Worm (Caenorhabditis elegans) whole organism, mixed stage, embryonic: Measurements from ENCODE around the gene taf-7.1.

ENCODE experiments used
- M03D4.4 ChIP-seq: sonication (generic microtip); optimal IDR thresholded peaks from 2 replicates; lab custom pipeline; 2017; ENCODE audit warnings: mild to moderate bottlenecking, missing genetic modification characterization, missing compliant biosample characterization
- bed-3 ChIP-seq: fragments of 200-800 bp; sonication (Bioruptor generic); optimal IDR thresholded peaks from 3 replicates; lab custom pipeline; 2018; ENCODE audit warnings: mild to moderate bottlenecking, missing genetic modification characterization, moderate library complexity, missing compliant biosample characterization
- blmp-1 ChIP-seq: fragments of 150-350 bp; optimal IDR thresholded peaks from 2 replicates; lab custom pipeline; 2014; ENCODE audit warnings: missing biosample characterization, missing genetic modification characterization
- ceh-43 ChIP-seq: fragments of 200-800 bp; sonication (Bioruptor generic); optimal IDR thresholded peaks from 2 replicates; lab custom pipeline; 2018; ENCODE audit warnings: mild to moderate bottlenecking, missing genetic modification characterization, moderate library complexity, missing compliant biosample characterization
- ceh-83 ChIP-seq: fragments of 200-800 bp; sonication (Bioruptor generic); optimal IDR thresholded peaks from 2 replicates; lab custom pipeline; 2018; ENCODE audit warnings: mild to moderate bottlenecking, missing genetic modification characterization, missing compliant biosample characterization
- ces-1 ChIP-seq: fragments of 150-350 bp; optimal IDR thresholded peaks from 2 replicates; lab custom pipeline; 2014; ENCODE audit warnings: missing biosample characterization, missing genetic modification reagents, missing genetic modification characterization
- cnd-1 ChIP-seq: fragments of 200-800 bp; sonication (Bioruptor generic); optimal IDR thresholded peaks from 2 replicates; lab custom pipeline; 2018; ENCODE audit warnings: mild to moderate bottlenecking, missing genetic modification characterization, missing compliant biosample characterization
- elt-1 ChIP-seq: sonication (generic microtip); optimal IDR thresholded peaks from 2 replicates; lab custom pipeline; 2017; ENCODE audit warnings: missing genetic modification characterization, mild to moderate bottlenecking, missing compliant biosample characterization, antibody characterized with exemption, moderate library complexity, borderline replicate concordance; ENCODE audit not compliant: insufficient read depth
- elt-3 ChIP-seq: fragments of 150-350 bp; optimal IDR thresholded peaks from 2 replicates; lab custom pipeline; 2014; ENCODE audit warnings: missing biosample characterization, missing genetic modification characterization
- flh-1 ChIP-seq: fragments of 200-800 bp; sonication (Bioruptor generic); optimal IDR thresholded peaks from 2 replicates; lab custom pipeline; 2018; ENCODE audit warnings: mild to moderate bottlenecking, missing genetic modification characterization, moderate library complexity, missing compliant biosample characterization
- ham-2 ChIP-seq: fragments of 200-800 bp; sonication (Bioruptor generic); optimal IDR thresholded peaks from 2 replicates; lab custom pipeline; 2018; ENCODE audit warnings: mild to moderate bottlenecking, missing genetic modification characterization, missing compliant biosample characterization
- hlh-1 ChIP-seq: fragments of 150-350 bp; optimal IDR thresholded peaks from 2 replicates; lab custom pipeline; 2014; ENCODE audit warnings: missing biosample characterization, missing genetic modification reagents, missing genetic modification characterization
- lsy-2 ChIP-seq: fragments of 150-350 bp; optimal IDR thresholded peaks from 2 replicates; lab custom pipeline; 2014; ENCODE audit warnings: missing biosample characterization, missing genetic modification characterization
- mep-1 ChIP-seq: fragments of 150-350 bp; optimal IDR thresholded peaks from 2 replicates; lab custom pipeline; 2017; ENCODE audit warnings: missing biosample characterization, missing genetic modification reagents, missing genetic modification characterization, inconsistent platforms
- mls-2 ChIP-seq: sonication (generic microtip); optimal IDR thresholded peaks from 2 replicates; lab custom pipeline; 2016; ENCODE audit warnings: mild to moderate bottlenecking, missing genetic modification characterization, moderate library complexity, missing compliant biosample characterization
- nhr-12 ChIP-seq: fragments of 150-350 bp; optimal IDR thresholded peaks from 2 replicates; lab custom pipeline; 2014; ENCODE audit warnings: missing biosample characterization, missing genetic modification characterization
- nhr-237 ChIP-seq: fragments of 150-350 bp; optimal IDR thresholded peaks from 2 replicates; lab custom pipeline; 2014; ENCODE audit warnings: missing biosample characterization, missing genetic modification characterization
- nhr-28 ChIP-seq: fragments of 150-350 bp; optimal IDR thresholded peaks from 2 replicates; lab custom pipeline; 2014; ENCODE audit warnings: missing biosample characterization, missing genetic modification characterization
- pha-4 ChIP-seq: fragments of 150-350 bp; optimal IDR thresholded peaks from 2 replicates; lab custom pipeline; 2018; ENCODE audit warnings: missing biosample characterization, missing genetic modification reagents, missing genetic modification characterization
- sem-2 ChIP-seq: fragments of 200-800 bp; sonication (Bioruptor generic); optimal IDR thresholded peaks from 2 replicates; lab custom pipeline; 2018; ENCODE audit warnings: mild to moderate bottlenecking, missing genetic modification characterization, missing compliant biosample characterization
- snpc-4 ChIP-seq: fragments of 150-350 bp; optimal IDR thresholded peaks from 2 replicates; lab custom pipeline; 2014; ENCODE audit warnings: missing biosample characterization, missing genetic modification characterization
- sptf-1 ChIP-seq: sonication (generic microtip); optimal IDR thresholded peaks from 2 replicates; lab custom pipeline; 2017; ENCODE audit warnings: mild to moderate bottlenecking, missing genetic modification characterization, moderate library complexity, missing compliant biosample characterization
- unc-120 ChIP-seq: sonication (generic microtip); optimal IDR thresholded peaks from 2 replicates; lab custom pipeline; 2017; ENCODE audit warnings: missing genetic modification characterization, missing compliant biosample characterization; ENCODE audit not compliant: poor library complexity, severe bottlenecking
- unc-39 ChIP-seq: fragments of 150-350 bp; optimal IDR thresholded peaks from 2 replicates; lab custom pipeline; 2014; ENCODE audit warnings: missing biosample characterization, missing genetic modification characterization
- unc-62 ChIP-seq: fragments of 150-350 bp; optimal IDR thresholded peaks from 2 replicates; lab custom pipeline; 2014; ENCODE audit warnings: missing biosample characterization, missing genetic modification reagents, missing genetic modification characterization
- zip-8 ChIP-seq: fragments of 150-350 bp; optimal IDR thresholded peaks from 2 replicates; lab custom pipeline; 2014; ENCODE audit warnings: missing biosample characterization, missing genetic modification characterization
- ztf-11 ChIP-seq: fragments of 150-350 bp; optimal IDR thresholded peaks from 2 replicates; lab custom pipeline; 2014; ENCODE audit warnings: missing biosample characterization, missing genetic modification characterization

taf-7.1 gene

DNA sequence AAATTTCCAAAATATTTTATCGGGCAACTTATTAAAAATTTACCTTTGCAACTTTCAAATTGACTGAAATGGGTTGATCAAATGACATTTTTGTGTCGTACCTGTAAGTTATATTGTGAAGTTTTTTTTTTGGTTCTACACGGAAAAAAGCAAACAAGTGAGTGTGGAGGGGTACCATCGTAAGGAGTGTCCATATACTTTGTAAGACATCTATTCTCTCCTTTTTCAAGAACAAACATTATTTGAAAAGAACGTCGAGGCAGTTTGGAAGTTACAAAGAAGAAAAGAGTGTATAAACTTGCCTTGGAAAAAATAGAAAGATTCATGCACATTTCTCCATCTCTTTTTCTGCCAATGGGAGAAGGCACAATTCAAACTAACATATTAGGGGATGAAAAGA lies at the start of gene taf-7.1:
Gene taf-7.1, minus strand, starts transcription at position 101 of the 400 bp plus-strand sequence.
- no peak for TF ChIP-seq blmp-1 (tag; lab: Kevin White, UChicago)
- TF ChIP-seq flh-1 (GFP tag; lab: Kevin White, UChicago) = no peak
- no peak for TF ChIP-seq elt-1 (tag; lab: Kevin White, UChicago)
- TF ChIP-seq nhr-237 = no peak
- TF ChIP-seq bed-3 (GFP tag; lab: Kevin White, UChicago) = no peak
- no peak for TF ChIP-seq ceh-83
- TF ChIP-seq sem-2 (GFP tag; lab: Kevin White, UChicago) = no peak

DNA sequence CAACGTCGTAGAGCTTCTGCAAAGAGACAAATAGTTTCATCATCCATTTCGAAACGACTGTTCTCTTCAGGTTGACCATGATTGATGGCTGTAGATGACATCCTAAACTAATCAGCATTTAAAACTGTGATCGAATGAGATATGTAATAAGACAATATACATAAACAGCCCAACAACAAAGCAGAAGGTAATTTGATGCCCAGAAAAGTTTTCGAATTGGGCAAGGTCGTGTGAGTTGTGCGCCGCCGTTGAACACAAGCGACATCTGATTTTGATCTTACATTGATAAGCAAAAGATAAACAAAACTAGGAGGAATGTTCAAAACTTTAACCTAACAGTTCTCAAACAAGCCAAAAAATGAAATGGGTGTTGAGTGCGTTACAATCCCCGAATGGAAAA lies 48.3 kb upstream of the taf-7.1 start, which contains the start of gene Y62H9A.7:
Gene Y62H9A.7, minus strand, starts transcription at position 101 of the 400 bp plus-strand sequence.
- no peak for TF ChIP-seq zip-8 (tag; lab: Kevin White, UChicago)

DNA sequence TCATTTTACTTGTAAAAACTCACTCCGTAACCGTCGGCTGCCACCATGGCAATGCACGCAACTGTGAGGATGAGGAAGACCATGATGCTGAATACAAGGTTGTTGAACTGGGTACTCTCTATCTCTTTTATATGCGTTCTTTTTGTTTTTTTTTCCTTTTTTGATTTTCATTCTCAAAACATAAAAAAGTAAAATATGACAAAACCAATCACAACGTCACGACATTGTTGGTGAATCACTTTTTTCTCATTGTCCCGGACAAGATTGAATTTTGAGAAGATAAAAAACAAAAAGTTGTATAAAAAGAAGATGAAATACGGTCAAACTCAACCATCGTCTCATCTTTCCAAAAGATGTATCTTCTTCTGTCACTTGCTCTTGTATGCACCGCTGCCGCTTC lies 45.5 kb upstream of the taf-7.1 start, which contains the start of the genes Y62H9A.5 and ule-5:
Gene Y62H9A.5, minus strand, starts transcription at position 101 of the 400 bp plus-strand sequence.
Gene ule-5, plus strand, starts transcription at position 328 of the 400 bp plus-strand sequence.
- no peak for TF ChIP-seq unc-120 (tag; lab: Kevin White, UChicago)

DNA sequence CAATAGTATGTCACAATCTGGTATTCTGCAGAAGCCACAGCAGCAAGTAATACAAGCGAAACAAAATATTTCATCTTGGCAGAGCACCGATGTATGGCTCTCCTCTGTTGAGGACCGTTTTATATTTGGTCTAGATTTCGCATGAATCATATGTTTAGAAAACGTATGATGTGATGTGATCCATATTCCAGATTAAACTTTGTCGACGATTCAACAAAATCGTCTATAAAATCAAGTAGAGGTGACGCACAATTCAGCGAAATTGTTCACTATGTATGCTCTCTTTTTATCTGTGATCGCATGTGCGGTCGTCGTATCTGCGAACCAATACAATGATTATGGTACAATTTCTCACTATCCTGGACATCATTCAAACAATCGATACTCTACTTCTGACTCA lies 42.6 kb upstream of the taf-7.1 start, which contains the start of the genes Y62H9A.3 and Y62H9A.4:
Gene Y62H9A.3, minus strand, starts transcription at position 101 of the 400 bp plus-strand sequence.
Gene Y62H9A.4, plus strand, starts transcription at position 256 of the 400 bp plus-strand sequence.
- TF ChIP-seq unc-62 (GFP tag; lab: Kevin White, UChicago) (no peak), bed-3 (GFP tag; lab: Kevin White, UChicago) (no peak), elt-3 (tag; lab: Kevin White, UChicago) (no peak), mls-2 (tag; lab: Kevin White, UChicago) (no peak), pha-4 (tag; lab: Kevin White, UChicago) (no peak), unc-39 (tag; lab: Kevin White, UChicago) (no peak), ham-2 (GFP tag; lab: Kevin White, UChicago) (no peak), unc-120 (tag; lab: Kevin White, UChicago) (no peak), sptf-1 (tag; lab: Kevin White, UChicago) (no peak), ces-1 (GFP tag; lab: Kevin White, UChicago) (no peak), hlh-1 (tag; lab: Kevin White, UChicago) (no peak), ceh-43 (GFP tag; lab: Kevin White, UChicago) (no peak), snpc-4 (tag; lab: Kevin White, UChicago) (no peak), sem-2 (GFP tag; lab: Kevin White, UChicago) (no peak), nhr-28 (tag; lab: Kevin White, UChicago) (no peak), lsy-2 (tag; lab: Kevin White, UChicago) (no peak), mep-1 (tag; lab: Kevin White, UChicago) (no peak), M03D4.4 (no peak), ceh-83 (no peak)

DNA sequence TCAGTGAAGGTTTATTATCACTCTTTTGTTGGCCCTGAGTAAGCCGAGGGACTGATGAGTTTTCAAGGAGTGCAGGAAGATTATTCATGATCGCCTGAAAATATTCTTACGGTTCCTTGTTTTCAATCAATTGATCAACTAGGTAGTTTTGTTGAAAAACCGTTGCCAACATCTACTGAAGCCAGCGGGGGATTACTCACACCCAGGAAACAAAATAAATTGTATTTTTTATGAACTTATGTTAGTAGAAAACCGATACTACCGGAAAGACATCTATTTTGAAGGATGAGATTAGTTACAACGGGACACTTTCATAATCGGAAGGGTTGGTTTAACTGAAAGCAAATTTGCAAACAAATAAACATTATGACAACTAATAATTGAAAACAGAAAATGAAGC lies 40.8 kb upstream of the taf-7.1 start, which contains the start of gene Y62H9A.2:
Gene Y62H9A.2, minus strand, starts transcription at position 101 of the 400 bp plus-strand sequence.
- TF ChIP-seq ceh-83 (no peak), bed-3 (GFP tag; lab: Kevin White, UChicago) (no peak), unc-39 (tag; lab: Kevin White, UChicago) (no peak), nhr-28 (tag; lab: Kevin White, UChicago) (no peak), elt-1 (tag; lab: Kevin White, UChicago) (no peak), elt-3 (tag; lab: Kevin White, UChicago) (no peak), snpc-4 (tag; lab: Kevin White, UChicago) (no peak), hlh-1 (tag; lab: Kevin White, UChicago) (no peak), mep-1 (tag; lab: Kevin White, UChicago) (no peak), cnd-1 (tag; lab: Kevin White, UChicago) (no peak), unc-62 (GFP tag; lab: Kevin White, UChicago) (no peak), ztf-11 (tag; lab: Kevin White, UChicago) (no peak), ham-2 (GFP tag; lab: Kevin White, UChicago) (no peak), sem-2 (GFP tag; lab: Kevin White, UChicago) (no peak)

DNA sequence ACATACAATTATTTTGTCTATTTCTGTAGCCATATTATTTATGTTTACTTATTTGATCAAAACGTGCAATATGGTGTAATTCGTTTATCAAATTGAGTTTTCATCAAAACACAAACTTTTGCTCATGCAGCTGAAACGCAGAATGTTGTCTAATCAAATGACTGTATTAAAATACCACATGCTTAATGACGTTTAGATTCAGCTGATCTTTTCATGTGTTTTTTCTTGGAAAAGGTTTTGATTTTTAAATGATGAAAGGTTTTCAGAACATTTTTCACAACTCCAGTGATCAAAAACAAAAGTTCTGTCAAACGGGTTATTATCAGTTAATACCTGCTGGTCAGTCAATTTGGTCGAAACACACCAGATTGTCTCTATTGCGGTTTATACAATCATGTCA lies 38.0 kb upstream of the taf-7.1 start, which contains the start of gene Y62H9A.1:
Gene Y62H9A.1, plus strand, starts transcription at position 282 of the 400 bp plus-strand sequence.
- TF ChIP-seq bed-3 (GFP tag; lab: Kevin White, UChicago) (no peak), unc-39 (tag; lab: Kevin White, UChicago) (no peak), nhr-12 (tag; lab: Kevin White, UChicago) (no peak), M03D4.4 (no peak)
